Worm (Caenorhabditis elegans): ENCODE measurements around the gene npr-43.

DNA sequence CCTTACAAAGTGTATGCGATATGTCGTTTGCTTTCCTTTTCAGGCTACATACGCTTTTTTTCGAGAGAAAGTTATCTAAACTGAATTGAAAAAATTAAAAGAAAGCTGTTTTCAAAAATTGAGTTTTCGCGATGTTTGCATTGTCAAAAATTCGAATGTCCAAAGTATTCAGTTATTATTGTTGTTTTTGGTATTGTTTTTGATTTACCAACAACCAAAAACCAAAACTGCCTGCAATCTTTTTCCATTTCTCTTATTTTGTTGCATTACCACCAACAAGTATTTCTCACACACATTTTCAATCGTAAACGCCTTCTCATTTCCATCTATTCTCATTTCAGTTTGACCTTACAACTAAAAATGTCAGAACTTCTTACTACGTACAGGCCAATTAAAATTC lies 50.1 kb downstream of the npr-43 start, which contains the start of gene pepm-1:
- no peak for TF ChIP-seq nhr-76 (tag; optimal IDR thresholded peaks at IDR 0.05)
- no peak for TF ChIP-seq elt-3 (tag; optimal IDR thresholded peaks at IDR 0.05)
- no peak for TF ChIP-seq blmp-1 (tag; optimal IDR thresholded peaks at IDR 0.05)
- TF ChIP-seq drap-1 (GFP tag; optimal IDR thresholded peaks at IDR 0.05), result no peak
- TF ChIP-seq lsy-2 (tag; optimal IDR thresholded peaks at IDR 0.05), result no peak
- no peak for TF ChIP-seq nhr-237 (tag; optimal IDR thresholded peaks at IDR 0.05)
- TF ChIP-seq unc-39 (tag; optimal IDR thresholded peaks at IDR 0.05), result no peak

Measured in whole organism, mixed stage, embryonic.